Fruit fly (Drosophila melanogaster): ENCODE measurements around the gene Kpc1.

DNA sequence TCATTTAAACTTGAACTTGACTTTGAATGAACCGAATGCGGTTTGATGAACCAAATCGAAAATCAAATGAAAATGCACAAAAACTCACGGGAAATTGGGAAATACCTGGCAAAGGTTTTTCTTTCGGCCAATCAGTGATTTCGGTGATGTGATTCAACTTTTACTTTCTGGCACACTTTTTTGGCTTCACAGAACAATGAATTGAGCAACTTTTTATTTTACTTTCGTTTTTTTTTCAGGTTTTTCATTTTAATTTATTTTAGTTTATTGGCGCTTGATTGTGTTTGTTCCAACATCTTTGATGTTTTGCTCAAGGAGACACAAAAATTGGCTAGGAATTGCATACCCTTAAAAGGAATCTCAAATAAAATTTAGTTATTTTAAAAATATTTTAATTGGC lies 14.5 kb downstream of the Kpc1 start, which contains the start of gene Mf:
- TF ChIP-seq sage (GFP tag; optimal IDR thresholded peaks at IDR 0.05) (no peak), usp (GFP tag; optimal IDR thresholded peaks at IDR 0.05) (no peak), fru (GFP tag; optimal IDR thresholded peaks at IDR 0.05) (no peak), Dfd (GFP tag; optimal IDR thresholded peaks at IDR 0.05) (no peak), GATAd (GFP tag; optimal IDR thresholded peaks at IDR 0.05) (no peak), Myc (optimal IDR thresholded peaks at IDR 0.05) (no peak), Mio (GFP tag; optimal IDR thresholded peaks at IDR 0.05) (no peak), foxo (GFP tag; optimal IDR thresholded peaks at IDR 0.05) (no peak), dl (GFP tag; optimal IDR thresholded peaks at IDR 0.05; ENCODE audit: insufficient read depth in 1 of 2, partially characterized antibody in 2 of 2) (no peak), Abd-B (GFP tag; optimal IDR thresholded peaks at IDR 0.05) (no peak), br (GFP tag; optimal IDR thresholded peaks at IDR 0.05) (no peak), tai (GFP tag; optimal IDR thresholded peaks at IDR 0.05) (no peak)

Measured in whole organism, wandering third instar larva.